Worm (Caenorhabditis elegans) whole organism, early embryonic: Measurements from ENCODE around the gene sea-2.

Experiments
- B0310.2 ChIP-seq: sonication (generic microtip); optimal IDR thresholded peaks from 2 replicates; lab custom pipeline; 2016; ENCODE audit warnings: mild to moderate bottlenecking, missing genetic modification characterization, missing compliant biosample characterization
- F13C5.2 ChIP-seq: sonication (generic microtip); optimal IDR thresholded peaks from 2 replicates; lab custom pipeline; 2017; ENCODE audit warnings: mild to moderate bottlenecking, missing genetic modification characterization, inconsistent platforms, missing compliant biosample characterization
- aly-1 ChIP-seq: sonication (generic microtip); optimal IDR thresholded peaks from 2 replicates; lab custom pipeline; 2016; ENCODE audit warnings: missing genetic modification characterization, missing compliant biosample characterization
- ama-1 ChIP-seq: fragments of 150-350 bp; optimal IDR thresholded peaks from 2 replicates; lab custom pipeline; 2014
- ceh-13 ChIP-seq: fragments of 200-800 bp; sonication (Bioruptor generic); optimal IDR thresholded peaks from 2 replicates; lab custom pipeline; 2018; ENCODE audit warnings: mild to moderate bottlenecking, missing genetic modification characterization, missing compliant biosample characterization
- ceh-36 ChIP-seq: sonication (generic microtip); optimal IDR thresholded peaks from 2 replicates; lab custom pipeline; 2016; ENCODE audit warnings: missing genetic modification characterization, inconsistent platforms, missing compliant biosample characterization
- ets-7 ChIP-seq: sonication (generic microtip); optimal IDR thresholded peaks from 2 replicates; lab custom pipeline; 2016; ENCODE audit warnings: missing genotype, missing genetic modification characterization, missing compliant biosample characterization
- flt-1 ChIP-seq: fragments of 200-800 bp; sonication (Bioruptor generic); IDR thresholded peaks from 2 replicates; pipeline ENCODE4 v1.3.6; 2022; ENCODE audit warnings: missing genetic modification characterization, missing compliant biosample characterization
- hmbx-1 ChIP-seq: sonication (generic microtip); optimal IDR thresholded peaks from 2 replicates; lab custom pipeline; 2016; ENCODE audit warnings: mild to moderate bottlenecking, missing genetic modification characterization, missing compliant biosample characterization
- hmg-4 ChIP-seq: fragments of 200-800 bp; sonication (Bioruptor generic); optimal IDR thresholded peaks from 2 replicates; lab custom pipeline; 2018; ENCODE audit warnings: mild to moderate bottlenecking, missing genetic modification characterization, missing compliant biosample characterization
- hnd-1 ChIP-seq: sonication (generic microtip); optimal IDR thresholded peaks from 2 replicates; lab custom pipeline; 2016; ENCODE audit warnings: missing genetic modification characterization, missing compliant biosample characterization
- pes-1 ChIP-seq: fragments of 200-800 bp; sonication (Bioruptor generic); IDR thresholded peaks from 2 replicates; pipeline ENCODE4 v1.3.6; 2022; ENCODE audit warnings: missing genetic modification reagents, missing genetic modification characterization, missing compliant biosample characterization
- scrt-1 ChIP-seq: fragments of 200-800 bp; sonication (Bioruptor generic); IDR thresholded peaks from 2 replicates; pipeline ENCODE4 v1.3.6; 2022; ENCODE audit warnings: missing genetic modification characterization, missing compliant biosample characterization
- sea-1 ChIP-seq: fragments of 200-800 bp; sonication (Bioruptor generic); conservative IDR thresholded peaks from 2 replicates; pipeline ENCODE4 v1.3.6; 2022; ENCODE audit warnings: missing genetic modification characterization, missing compliant biosample characterization
- tbx-11 ChIP-seq: fragments of 200-800 bp; sonication (Bioruptor generic); IDR thresholded peaks from 2 replicates; pipeline ENCODE4 v1.3.6; 2022; ENCODE audit warnings: missing genetic modification characterization, missing compliant biosample characterization
- tbx-37 ChIP-seq: fragments of 200-800 bp; sonication (Bioruptor generic); conservative IDR thresholded peaks from 2 replicates; pipeline ENCODE4 v1.3.6; 2022; ENCODE audit warnings: missing genetic modification reagents, missing genetic modification characterization, missing compliant biosample characterization
- tra-4 ChIP-seq: sonication (generic microtip); optimal IDR thresholded peaks from 2 replicates; lab custom pipeline; 2017; ENCODE audit warnings: missing genetic modification characterization, missing compliant biosample characterization

The sea-2 gene

ce11 chrII:3930478-3931182, 19.5 kb upstream of the sea-2 start:
- TF ChIP-seq pes-1 (GFP tag; lab: Robert Waterston, UW) = no peak
- TF ChIP-seq scrt-1 (GFP tag; lab: Robert Waterston, UW) = no peak
- TF ChIP-seq ceh-36 (tag; lab: Kevin White, UChicago) = no peak
- TF ChIP-seq ceh-13 = no peak
- TF ChIP-seq tbx-11 (GFP tag; lab: Robert Waterston, UW) = no peak
- no peak for TF ChIP-seq hmg-4 (GFP tag; lab: Kevin White, UChicago)
- TF ChIP-seq ets-7 (tag; lab: Kevin White, UChicago) = no peak
- no peak for TF ChIP-seq tbx-37 (GFP tag; lab: Robert Waterston, UW)
- TF ChIP-seq tra-4 (tag; lab: Kevin White, UChicago) = no peak
- TF ChIP-seq B0310.2 (tag; lab: Kevin White, UChicago) = no peak
- no peak for TF ChIP-seq aly-1 (tag; lab: Kevin White, UChicago)

ce11 chrII:3931230-3931629, 18.9 kb upstream of the sea-2 start:
- no peak for TF ChIP-seq F13C5.2 (tag; lab: Kevin White, UChicago)
- TF ChIP-seq scrt-1 (GFP tag; lab: Robert Waterston, UW) = no peak
- TF ChIP-seq tra-4 (tag; lab: Kevin White, UChicago) = no peak
- no peak for TF ChIP-seq tbx-11 (GFP tag; lab: Robert Waterston, UW)
- no peak for TF ChIP-seq ama-1 (lab: Kevin White, UChicago)
- no peak for TF ChIP-seq pes-1 (GFP tag; lab: Robert Waterston, UW)
- TF ChIP-seq sea-1 (GFP tag; lab: Robert Waterston, UW) = no peak
- no peak for TF ChIP-seq B0310.2 (tag; lab: Kevin White, UChicago)
- TF ChIP-seq aly-1 (tag; lab: Kevin White, UChicago) = no peak
- no peak for TF ChIP-seq hmbx-1 (tag; lab: Kevin White, UChicago)
- TF ChIP-seq ets-7 (tag; lab: Kevin White, UChicago) = no peak
- no peak for TF ChIP-seq ceh-13
- no peak for TF ChIP-seq hmg-4 (GFP tag; lab: Kevin White, UChicago)
- TF ChIP-seq hnd-1 = no peak
- TF ChIP-seq tbx-37 (GFP tag; lab: Robert Waterston, UW) = no peak
- no peak for TF ChIP-seq flt-1 (GFP tag; lab: Robert Waterston, UW)
- TF ChIP-seq ceh-36 (tag; lab: Kevin White, UChicago) = no peak

- no peak for TF ChIP-seq hnd-1
- TF ChIP-seq aly-1 (tag; lab: Kevin White, UChicago) = no peak
- TF ChIP-seq F13C5.2 (tag; lab: Kevin White, UChicago) = no peak
- no peak for TF ChIP-seq ama-1 (lab: Kevin White, UChicago)
- no peak for TF ChIP-seq scrt-1 (GFP tag; lab: Robert Waterston, UW)
- no peak for TF ChIP-seq flt-1 (GFP tag; lab: Robert Waterston, UW)
- TF ChIP-seq ets-7 (tag; lab: Kevin White, UChicago) = no peak
- no peak for TF ChIP-seq hmbx-1 (tag; lab: Kevin White, UChicago)
- no peak for TF ChIP-seq tbx-11 (GFP tag; lab: Robert Waterston, UW)
- TF ChIP-seq ceh-36 (tag; lab: Kevin White, UChicago) = no peak
- no peak for TF ChIP-seq B0310.2 (tag; lab: Kevin White, UChicago)
- TF ChIP-seq sea-1 (GFP tag; lab: Robert Waterston, UW) = no peak
- TF ChIP-seq ceh-13 = no peak
- TF ChIP-seq tbx-37 (GFP tag; lab: Robert Waterston, UW) = no peak
- TF ChIP-seq tra-4 (tag; lab: Kevin White, UChicago) = no peak
Measured at ce11 chrII:3931825-3932224, 18.4 kb upstream of the sea-2 start.

- TF ChIP-seq scrt-1 (GFP tag; lab: Robert Waterston, UW) (no peak), ceh-13 (no peak), pes-1 (GFP tag; lab: Robert Waterston, UW) (no peak), B0310.2 (tag; lab: Kevin White, UChicago) (no peak), sea-1 (GFP tag; lab: Robert Waterston, UW) (no peak)
Measured at ce11 chrII:3933640-3934039, 16.5 kb upstream of the sea-2 start, which contains the start of gene Y14H12B.2. Y14H12B.2 (minus strand) TSS chrII:3933740.

ce11 chrII:3934085-3934484, 16.1 kb upstream of the sea-2 start, which contains the start of gene Y14H12B.1:
Y14H12B.1 (plus strand) TSS chrII:3934447.
- no peak for TF ChIP-seq hmbx-1 (tag; lab: Kevin White, UChicago)
- no peak for TF ChIP-seq aly-1 (tag; lab: Kevin White, UChicago)
- no peak for TF ChIP-seq ama-1 (lab: Kevin White, UChicago)
- no peak for TF ChIP-seq flt-1 (GFP tag; lab: Robert Waterston, UW)

ce11 chrII:3935098-3935497, 15.1 kb upstream of the sea-2 start:
- TF ChIP-seq B0310.2 (tag; lab: Kevin White, UChicago) (no peak), aly-1 (tag; lab: Kevin White, UChicago) (no peak), tbx-11 (GFP tag; lab: Robert Waterston, UW) (no peak), ceh-13 (no peak), scrt-1 (GFP tag; lab: Robert Waterston, UW) (no peak), F13C5.2 (tag; lab: Kevin White, UChicago) (no peak), tbx-37 (GFP tag; lab: Robert Waterston, UW) (no peak), tra-4 (tag; lab: Kevin White, UChicago) (no peak), flt-1 (GFP tag; lab: Robert Waterston, UW) (no peak), hmbx-1 (tag; lab: Kevin White, UChicago) (no peak), hmg-4 (GFP tag; lab: Kevin White, UChicago) (no peak), ets-7 (tag; lab: Kevin White, UChicago) (no peak), pes-1 (GFP tag; lab: Robert Waterston, UW) (no peak), sea-1 (GFP tag; lab: Robert Waterston, UW) (no peak)

- TF ChIP-seq sea-1 (GFP tag; lab: Robert Waterston, UW) (no peak), scrt-1 (GFP tag; lab: Robert Waterston, UW) (no peak), B0310.2 (tag; lab: Kevin White, UChicago) (no peak)
Measured at ce11 chrII:3935990-3936389, 14.2 kb upstream of the sea-2 start.
